Worm (Caenorhabditis elegans): ENCODE measurements around the gene hecw-1.

- TF ChIP-seq ama-1 (optimal IDR thresholded peaks at IDR 0.05) (no peak), ceh-13 (GFP tag; optimal IDR thresholded peaks at IDR 0.05) (no peak), ets-7 (tag; optimal IDR thresholded peaks at IDR 0.05) (no peak)
Observed at ce11 chrIII:3400444-3400843, 10.7 kb upstream of the hecw-1 start.
